Worm (Caenorhabditis elegans) whole organism, late embryonic: Measurements from ENCODE around the gene W02D7.4.

Experiments used
- C08G9.2 ChIP-seq: sonication (generic microtip); optimal IDR thresholded peaks from 2 replicates; lab custom pipeline; 2016; ENCODE audit warnings: mild to moderate bottlenecking, missing genetic modification characterization, moderate library complexity, missing compliant biosample characterization
- K02D7.2 ChIP-seq: sonication (generic microtip); optimal IDR thresholded peaks from 2 replicates; lab custom pipeline; 2017; ENCODE audit warnings: mild to moderate bottlenecking, missing genetic modification characterization, missing compliant biosample characterization
- ceh-14 ChIP-seq: sonication (generic microtip); optimal IDR thresholded peaks from 2 replicates; lab custom pipeline; 2016; ENCODE audit warnings: missing genotype, missing genetic modification characterization, missing compliant biosample characterization
- ceh-18 ChIP-seq: sonication (generic microtip); optimal IDR thresholded peaks from 2 replicates; lab custom pipeline; 2016; ENCODE audit warnings: missing genetic modification characterization, missing compliant biosample characterization
- ceh-19 ChIP-seq: fragments of 200-800 bp; sonication (Bioruptor generic); optimal IDR thresholded peaks from 2 replicates; lab custom pipeline; 2018; ENCODE audit warnings: mild to moderate bottlenecking, missing genetic modification characterization, missing compliant biosample characterization
- ceh-2 ChIP-seq: sonication (generic microtip); optimal IDR thresholded peaks from 2 replicates; lab custom pipeline; 2016; ENCODE audit warnings: missing genotype, missing genetic modification characterization, missing compliant biosample characterization
- ceh-22 ChIP-seq: sonication (generic microtip); optimal IDR thresholded peaks from 2 replicates; lab custom pipeline; 2017; ENCODE audit warnings: missing biosample characterization, missing genetic modification characterization
- ceh-24 ChIP-seq: sonication (generic microtip); optimal IDR thresholded peaks from 2 replicates; lab custom pipeline; 2016; ENCODE audit warnings: mild to moderate bottlenecking, missing genetic modification characterization, missing compliant biosample characterization
- ceh-30 ChIP-seq: fragments of 150-350 bp; optimal IDR thresholded peaks from 2 replicates; lab custom pipeline; 2014; ENCODE audit warnings: missing biosample characterization, missing genetic modification characterization
- ceh-48 ChIP-seq: sonication (generic microtip); optimal IDR thresholded peaks from 2 replicates; lab custom pipeline; 2016; ENCODE audit warnings: missing genetic modification characterization, inconsistent platforms, missing compliant biosample characterization
- ceh-9 ChIP-seq: sonication (generic microtip); optimal IDR thresholded peaks from 2 replicates; lab custom pipeline; 2016; ENCODE audit warnings: mild to moderate bottlenecking, missing genetic modification characterization, inconsistent platforms, missing compliant biosample characterization
- che-1 ChIP-seq: sonication (generic microtip); optimal IDR thresholded peaks from 2 replicates; lab custom pipeline; 2016; ENCODE audit warnings: mild to moderate bottlenecking, missing genetic modification characterization, missing compliant biosample characterization
- dve-1 ChIP-seq: sonication (generic microtip); optimal IDR thresholded peaks from 2 replicates; lab custom pipeline; 2017; ENCODE audit warnings: antibody characterized with exemption, mild to moderate bottlenecking, missing genetic modification characterization, missing compliant biosample characterization
- elt-2 ChIP-seq: sonication (generic microtip); optimal IDR thresholded peaks from 2 replicates; lab custom pipeline; 2016; ENCODE audit warnings: missing genetic modification reagents, missing genetic modification characterization, missing compliant biosample characterization
- fkh-10 ChIP-seq: fragments of 150-350 bp; optimal IDR thresholded peaks from 2 replicates; lab custom pipeline; 2014; ENCODE audit warnings: missing biosample characterization, missing genetic modification reagents, missing genetic modification characterization
- hlh-15 ChIP-seq: sonication (generic microtip); optimal IDR thresholded peaks from 2 replicates; lab custom pipeline; 2016; ENCODE audit warnings: missing genetic modification characterization, missing compliant biosample characterization
- hlh-6 ChIP-seq: sonication (generic microtip); optimal IDR thresholded peaks from 2 replicates; lab custom pipeline; 2016; ENCODE audit warnings: missing genotype, missing genetic modification characterization, missing compliant biosample characterization
- lin-11 ChIP-seq: fragments of 200-800 bp; sonication (Bioruptor generic); optimal IDR thresholded peaks from 2 replicates; lab custom pipeline; 2018; ENCODE audit warnings: mild to moderate bottlenecking, missing genetic modification characterization, missing compliant biosample characterization
- madf-2 ChIP-seq: sonication (generic microtip); optimal IDR thresholded peaks from 2 replicates; lab custom pipeline; 2017; ENCODE audit warnings: missing genetic modification characterization, missing compliant biosample characterization
- nhr-11 ChIP-seq: fragments of 150-350 bp; optimal IDR thresholded peaks from 2 replicates; lab custom pipeline; 2014; ENCODE audit warnings: missing biosample characterization, missing genetic modification characterization
- odd-2 ChIP-seq: sonication (generic microtip); optimal IDR thresholded peaks from 2 replicates; lab custom pipeline; 2017; ENCODE audit warnings: antibody characterized with exemption, mild to moderate bottlenecking, missing genetic modification characterization, missing compliant biosample characterization
- pag-3 ChIP-seq: sonication (generic microtip); optimal IDR thresholded peaks from 2 replicates; lab custom pipeline; 2016; ENCODE audit warnings: missing compliant biosample characterization, missing genetic modification characterization, borderline replicate concordance
- pat-9 ChIP-seq: fragments of 200-800 bp; sonication (Bioruptor generic); optimal IDR thresholded peaks from 2 replicates; lab custom pipeline; 2018; ENCODE audit warnings: mild to moderate bottlenecking, missing genetic modification characterization, moderate library complexity, missing compliant biosample characterization
- pha-2 ChIP-seq: sonication (generic microtip); optimal IDR thresholded peaks from 2 replicates; lab custom pipeline; 2017; ENCODE audit warnings: mild to moderate bottlenecking, missing genetic modification characterization, missing compliant biosample characterization
- pqm-1 ChIP-seq: sonication (generic microtip); optimal IDR thresholded peaks from 2 replicates; lab custom pipeline; 2016; ENCODE audit warnings: missing genetic modification characterization, missing compliant biosample characterization
- sdc-2 ChIP-seq: sonication (generic microtip); optimal IDR thresholded peaks from 2 replicates; lab custom pipeline; 2016; ENCODE audit warnings: missing genotype, missing genetic modification characterization, missing compliant biosample characterization
- syd-9 ChIP-seq: sonication (generic microtip); optimal IDR thresholded peaks from 2 replicates; lab custom pipeline; 2016; ENCODE audit warnings: mild to moderate bottlenecking, missing genetic modification characterization, moderate library complexity, missing compliant biosample characterization
- unc-3 ChIP-seq, 2 experiments: fragments of 200-800 bp in 1 of 2; sonication (Bioruptor generic) in 1 of 2; sonication (generic microtip) in 1 of 2; conservative IDR thresholded peaks in 1 of 2; optimal IDR thresholded peaks in 1 of 2; 2 replicates each; pipeline versions ENCODE4 v1.3.6 to Lab custom; 2016 to 2022; ENCODE audit warnings: missing compliant biosample characterization in 2 of 2, missing genetic modification characterization in 2 of 2, missing genetic modification reagents in 1 of 2

W02D7.4 gene

ce11 chrV:8278830-8279229 is 18.6 kb downstream of the W02D7.4 start, which contains the start of gene str-136:
str-136 (minus strand) TSS chrV:8278930.
- TF ChIP-seq ceh-18 (no peak), nhr-11 (tag; lab: Kevin White, UChicago) (no peak), ceh-48 (tag; lab: Kevin White, UChicago) (no peak), che-1 (no peak), unc-3 (GFP tag; conservative IDR thresholded peaks at IDR 0.05; lab: Robert Waterston, UW) (no peak), unc-3 (tag; optimal IDR thresholded peaks at IDR 0.05; lab: Kevin White, UChicago) (no peak), ceh-30 (tag; lab: Kevin White, UChicago) (no peak), ceh-9 (tag; lab: Kevin White, UChicago) (no peak), ceh-2 (tag; lab: Kevin White, UChicago) (no peak), syd-9 (tag; lab: Kevin White, UChicago) (no peak)

DNA sequence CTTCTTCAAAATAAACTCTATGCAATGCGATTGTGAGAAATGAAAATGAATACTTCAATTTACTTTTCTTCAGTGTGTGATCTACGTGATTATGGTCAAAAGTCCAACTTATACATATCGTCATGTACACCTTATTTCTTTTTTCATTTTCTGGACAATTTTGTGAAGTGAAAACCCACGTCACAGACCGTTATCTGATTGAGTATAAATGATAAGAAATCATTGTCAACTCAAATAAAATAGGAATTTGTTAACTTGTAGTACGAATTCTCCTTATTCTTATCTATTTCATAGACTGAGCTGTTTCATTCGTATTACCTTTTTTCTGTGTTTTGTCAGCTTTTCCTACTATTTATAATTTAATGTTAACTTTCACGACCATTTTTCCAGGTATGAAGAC is 25.4 kb downstream of the W02D7.4 start, which contains the start of gene asp-5:
Gene asp-5 (plus strand): TSS at position 391 of the 400 bp plus-strand sequence.
- no peak for TF ChIP-seq hlh-6 (tag; lab: Kevin White, UChicago)
- no peak for TF ChIP-seq madf-2 (tag; lab: Kevin White, UChicago)
- TF ChIP-seq pha-2 (tag; lab: Kevin White, UChicago), result no peak
- TF ChIP-seq ceh-22 (tag; lab: Kevin White, UChicago), result no peak
- TF ChIP-seq pag-3 (tag; lab: Kevin White, UChicago), result no peak
- no peak for TF ChIP-seq C08G9.2 (tag; lab: Kevin White, UChicago)
- peak; percentile 34 for TF ChIP-seq elt-2 (tag; lab: Kevin White, UChicago)
- no peak for TF ChIP-seq ceh-14

ce11 chrV:8271395-8271794 is 26.0 kb downstream of the W02D7.4 start:
- no peak for TF ChIP-seq sdc-2 (tag; lab: Kevin White, UChicago)

DNA sequence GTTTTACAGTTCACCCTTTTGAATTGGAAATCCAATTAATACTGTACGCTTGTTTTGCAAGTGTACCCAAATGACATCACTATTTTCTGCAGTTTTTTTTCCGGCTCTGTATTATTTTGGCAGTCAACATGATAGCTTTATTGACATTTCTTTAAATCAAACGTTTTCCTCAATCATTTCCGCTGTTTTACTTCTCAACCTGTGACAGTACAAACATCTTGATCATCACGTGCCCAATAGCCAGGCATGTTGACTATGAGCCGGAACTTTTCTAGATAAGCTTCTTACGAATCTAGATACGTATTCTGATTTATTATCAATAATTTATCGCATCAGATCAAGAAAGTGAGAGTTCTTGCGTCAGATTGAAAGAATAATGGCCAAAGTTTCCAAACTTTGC is 27.5 kb downstream of the W02D7.4 start:
- TF ChIP-seq hlh-15, result no peak
- no peak for TF ChIP-seq pha-2 (tag; lab: Kevin White, UChicago)
- TF ChIP-seq ceh-19 (GFP tag; lab: Kevin White, UChicago), result no peak
- TF ChIP-seq ceh-30 (tag; lab: Kevin White, UChicago), result no peak
- TF ChIP-seq ceh-24 (tag; lab: Kevin White, UChicago), result no peak
- TF ChIP-seq dve-1 (tag; lab: Kevin White, UChicago), result no peak
- no peak for TF ChIP-seq elt-2 (tag; lab: Kevin White, UChicago)
- TF ChIP-seq, all 69 proteins: peak for 0

DNA sequence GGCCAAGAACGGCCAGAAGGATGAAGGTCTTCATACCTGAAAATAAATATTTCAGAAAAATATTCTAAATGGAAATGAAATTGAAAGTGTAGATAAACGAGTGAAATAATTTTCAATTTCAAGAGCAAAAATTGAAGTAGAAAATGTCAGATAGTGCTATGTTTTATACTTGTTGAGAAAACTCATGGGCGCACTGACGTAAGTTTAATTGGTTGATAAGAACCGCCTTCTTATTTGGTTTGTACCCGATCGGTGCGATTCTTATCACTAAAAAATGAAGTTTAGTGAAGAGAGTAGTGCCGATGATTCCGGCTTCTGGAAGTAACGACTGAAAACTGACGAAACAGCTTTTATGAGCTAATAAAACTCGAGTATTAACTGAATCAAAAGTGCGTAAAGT is 28.5 kb downstream of the W02D7.4 start, which contains the start of the genes asp-6 and asp-12:
Gene asp-6 (minus strand): TSS at position 36 of the 400 bp plus-strand sequence.
Gene asp-12 (plus strand): TSS at position 309 of the 400 bp plus-strand sequence.
- TF ChIP-seq elt-2 (tag; lab: Kevin White, UChicago) (peak; percentile 46), pqm-1 (tag; lab: Kevin White, UChicago) (peak; percentile 2), ceh-9 (tag; lab: Kevin White, UChicago) (no peak)

ce11 chrV:8267275-8267674 is 30.1 kb downstream of the W02D7.4 start:
- TF ChIP-seq elt-2 (tag; lab: Kevin White, UChicago), result peak; percentile 77
- TF ChIP-seq ceh-48 (tag; lab: Kevin White, UChicago), result no peak

- no peak for TF ChIP-seq K02D7.2 (tag; lab: Kevin White, UChicago)
- TF ChIP-seq pat-9, result no peak
- TF ChIP-seq fkh-10, result no peak
- no peak for TF ChIP-seq odd-2
- no peak for TF ChIP-seq madf-2 (tag; lab: Kevin White, UChicago)
- no peak for TF ChIP-seq lin-11 (tag; lab: Kevin White, UChicago)
- no peak for TF ChIP-seq che-1
- TF ChIP-seq unc-3 (GFP tag; conservative IDR thresholded peaks at IDR 0.05; lab: Robert Waterston, UW), result no peak
- TF ChIP-seq unc-3 (tag; optimal IDR thresholded peaks at IDR 0.05; lab: Kevin White, UChicago), result no peak
Observed at ce11 chrV:8266232-8266631, 31.2 kb downstream of the W02D7.4 start, which contains the start of gene F21F8.5. F21F8.5 (minus strand) TSS chrV:8266332.
